Worm (Caenorhabditis elegans): ENCODE measurements around the gene exos-9.

exos-9 gene

ce11 chrIII:7148191-7148590, 49.7 kb downstream of the exos-9 start:
- TF ChIP-seq elt-1 (tag; optimal IDR thresholded peaks at IDR 0.05; ENCODE audit: borderline replicate concordance, insufficient read depth), result no peak
- no peak for TF ChIP-seq lsy-2 (tag; optimal IDR thresholded peaks at IDR 0.05)
- TF ChIP-seq nhr-28 (tag; optimal IDR thresholded peaks at IDR 0.05), result no peak
- TF ChIP-seq nhr-76 (tag; optimal IDR thresholded peaks at IDR 0.05), result no peak
- TF ChIP-seq ztf-11 (tag; optimal IDR thresholded peaks at IDR 0.05), result no peak
- TF ChIP-seq mab-5 (tag; optimal IDR thresholded peaks at IDR 0.05), result no peak
- TF ChIP-seq ceh-83 (GFP tag; optimal IDR thresholded peaks at IDR 0.05), result no peak
- TF ChIP-seq zip-8 (tag; optimal IDR thresholded peaks at IDR 0.05), result no peak

- no peak for TF ChIP-seq elt-1 (tag; optimal IDR thresholded peaks at IDR 0.05; ENCODE audit: borderline replicate concordance, insufficient read depth)
- TF ChIP-seq ces-1 (GFP tag; optimal IDR thresholded peaks at IDR 0.05), result no peak
- TF ChIP-seq unc-120 (tag; optimal IDR thresholded peaks at IDR 0.05; ENCODE audit: poor library complexity, severe bottlenecking), result no peak
- TF ChIP-seq unc-62 (GFP tag; optimal IDR thresholded peaks at IDR 0.05), result no peak
- no peak for TF ChIP-seq lsy-2 (tag; optimal IDR thresholded peaks at IDR 0.05)
- TF ChIP-seq lin-13 (tag; optimal IDR thresholded peaks at IDR 0.05), result no peak
- TF ChIP-seq mep-1 (tag; optimal IDR thresholded peaks at IDR 0.05), result no peak
- TF ChIP-seq tbx-8 (GFP tag; optimal IDR thresholded peaks at IDR 0.05), result no peak
- TF ChIP-seq ham-2 (GFP tag; optimal IDR thresholded peaks at IDR 0.05), result no peak
- TF ChIP-seq snpc-4 (tag; optimal IDR thresholded peaks at IDR 0.05), result no peak
- no peak for TF ChIP-seq mls-2 (tag; optimal IDR thresholded peaks at IDR 0.05)
- TF ChIP-seq sem-2 (GFP tag; optimal IDR thresholded peaks at IDR 0.05), result no peak
- TF ChIP-seq sptf-1 (tag; optimal IDR thresholded peaks at IDR 0.05), result no peak
- no peak for TF ChIP-seq flh-1 (GFP tag; optimal IDR thresholded peaks at IDR 0.05)
- no peak for TF ChIP-seq blmp-1 (tag; optimal IDR thresholded peaks at IDR 0.05)
- no peak for TF ChIP-seq nhr-237 (tag; optimal IDR thresholded peaks at IDR 0.05)
- no peak for TF ChIP-seq lin-32 (GFP tag; optimal IDR thresholded peaks at IDR 0.05)
- TF ChIP-seq zip-8 (tag; optimal IDR thresholded peaks at IDR 0.05), result no peak
Observed at ce11 chrIII:7146341-7146740, 51.5 kb downstream of the exos-9 start.
